Worm (Caenorhabditis elegans): ENCODE data around the gene twk-33.

DNA sequence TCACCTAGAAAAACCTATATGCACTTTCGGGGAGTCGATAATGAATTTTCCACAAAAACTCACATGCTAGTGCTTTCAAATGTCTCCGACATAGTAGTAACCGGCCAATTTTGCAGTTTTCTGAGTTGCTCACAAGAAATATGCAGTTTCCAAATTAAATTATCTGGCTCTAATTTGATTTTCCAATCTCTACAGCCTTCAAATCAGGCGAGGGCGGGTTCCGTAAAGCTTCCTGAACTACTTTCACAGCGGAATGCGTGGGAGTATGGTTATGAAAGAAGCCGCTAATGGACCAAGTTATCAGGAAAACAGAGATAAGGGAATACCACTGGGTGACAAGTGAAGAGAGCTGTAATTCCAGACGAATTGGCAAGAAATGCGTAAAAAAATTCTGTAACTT is 48.3 kb downstream of the twk-33 start, which contains the start of gene F59A1.11:
- no peak for TF ChIP-seq nhr-11 (tag; optimal IDR thresholded peaks at IDR 0.05)
- no peak for TF ChIP-seq nhr-25 (tag; optimal IDR thresholded peaks at IDR 0.05)
- no peak for TF ChIP-seq nhr-10 (tag; optimal IDR thresholded peaks at IDR 0.05)
- TF ChIP-seq aly-2 (tag; optimal IDR thresholded peaks at IDR 0.05) = no peak
- TF ChIP-seq ztf-11 (tag; optimal IDR thresholded peaks at IDR 0.05) = no peak
- TF ChIP-seq nhr-12 (tag; optimal IDR thresholded peaks at IDR 0.05) = no peak
- TF ChIP-seq unc-55 (GFP tag; optimal IDR thresholded peaks at IDR 0.05) = no peak
- no peak for TF ChIP-seq fos-1 (tag; optimal IDR thresholded peaks at IDR 0.05)
- TF ChIP-seq unc-62 (GFP tag; optimal IDR thresholded peaks at IDR 0.05) = no peak
- TF ChIP-seq Y55F3AM.14 (GFP tag; optimal IDR thresholded peaks at IDR 0.05) = no peak
- no peak for TF ChIP-seq lin-11 (tag; optimal IDR thresholded peaks at IDR 0.05)
- no peak for TF ChIP-seq unc-39 (tag; optimal IDR thresholded peaks at IDR 0.05)
